Fruit fly (Drosophila melanogaster): ENCODE measurements around the gene CG31546.

Gene CG31546

dm6 chr3R:5658984-5659802 is 23.8 kb upstream of the CG31546 start:
- TF ChIP-seq foxo (GFP tag; optimal IDR thresholded peaks at IDR 0.05): peak in 1 of 2 experiments; percentile 20
- no peak for TF ChIP-seq N (GFP tag; optimal IDR thresholded peaks at IDR 0.05)
- peak; percentile 3 for TF ChIP-seq psq (GFP tag; optimal IDR thresholded peaks at IDR 0.05)
- TF ChIP-seq h (GFP tag; optimal IDR thresholded peaks at IDR 0.05): peak; percentile 39
- no peak for TF ChIP-seq Hr78 (GFP tag; optimal IDR thresholded peaks at IDR 0.05)
- TF ChIP-seq Hr83 (GFP tag; optimal IDR thresholded peaks at IDR 0.05; ENCODE audit: poor library complexity, severe bottlenecking): peak; percentile 36
- peak; percentile 15 for TF ChIP-seq Hnf4 (GFP tag; optimal IDR thresholded peaks at IDR 0.05)
- no peak for TF ChIP-seq dsf (GFP tag; optimal IDR thresholded peaks at IDR 0.05; ENCODE audit: borderline replicate concordance)
- peak; percentile 2 for TF ChIP-seq rgr (GFP tag; optimal IDR thresholded peaks at IDR 0.05)
- peak; percentile 29 for TF ChIP-seq fru (GFP tag; optimal IDR thresholded peaks at IDR 0.05)
- TF ChIP-seq OdsH (GFP tag; optimal IDR thresholded peaks at IDR 0.05): peak; percentile 5
- no peak for TF ChIP-seq ey (GFP tag; optimal IDR thresholded peaks at IDR 0.05)

DNA sequence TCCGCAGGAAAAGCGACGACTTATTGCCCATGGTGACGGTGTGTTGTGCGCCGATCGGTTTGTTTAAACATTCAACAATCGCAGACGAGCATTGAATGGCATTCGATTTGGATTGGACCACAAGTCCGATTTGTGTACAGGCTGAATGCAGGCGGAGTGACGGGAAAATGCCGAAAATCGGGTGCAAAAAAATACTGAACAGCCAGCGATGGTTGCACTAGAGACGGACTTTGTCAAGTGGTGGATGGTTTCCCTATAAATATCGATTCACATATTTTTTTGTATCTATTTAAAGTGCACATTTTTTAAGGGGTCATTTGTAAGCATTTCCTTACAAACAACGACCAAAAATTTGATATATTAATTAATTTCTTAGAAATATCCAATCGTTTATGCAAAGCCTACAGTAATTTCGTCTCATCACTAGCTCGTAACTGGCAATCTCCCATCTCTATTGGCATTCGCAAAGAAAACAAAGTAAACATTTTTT is 19.3 kb upstream of the CG31546 start, which contains the start of the genes elm and MED27:
Gene elm (minus strand): TSS at position 170 of the 490 bp plus-strand sequence.
Gene MED27 (plus strand): TSS at position 448 of the 490 bp plus-strand sequence.
- no peak for TF ChIP-seq CrebA (GFP tag; optimal IDR thresholded peaks at IDR 0.05; ENCODE audit: borderline replicate concordance)
- peak; percentile 91 for TF ChIP-seq Jra (GFP tag; optimal IDR thresholded peaks at IDR 0.05)
- peak; percentile 55 for TF ChIP-seq Mio (GFP tag; optimal IDR thresholded peaks at IDR 0.05)
- no peak for TF ChIP-seq pan (optimal IDR thresholded peaks at IDR 0.05)
- peak; percentile 94 for TF ChIP-seq dmrt93B (GFP tag; optimal IDR thresholded peaks at IDR 0.05)
- TF ChIP-seq Hr83 (GFP tag; optimal IDR thresholded peaks at IDR 0.05; ENCODE audit: poor library complexity, severe bottlenecking): peak; percentile 50
- no peak for TF ChIP-seq tai (GFP tag; optimal IDR thresholded peaks at IDR 0.05)
- peak; percentile 3 for TF ChIP-seq jim (GFP tag; optimal IDR thresholded peaks at IDR 0.05)
- TF ChIP-seq CG32264 (GFP tag; optimal IDR thresholded peaks at IDR 0.05): peak; percentile 81
- peak; percentile 95 for TF ChIP-seq HLH106 (tag; optimal IDR thresholded peaks at IDR 0.05)
- no peak for TF ChIP-seq brk (GFP tag; optimal IDR thresholded peaks at IDR 0.05)
- peak; percentile 88 for TF ChIP-seq sage (GFP tag; optimal IDR thresholded peaks at IDR 0.05)
- TF ChIP-seq OdsH (GFP tag; optimal IDR thresholded peaks at IDR 0.05): peak; percentile 90
- peak; percentile 87 for TF ChIP-seq CG9705 (GFP tag; optimal IDR thresholded peaks at IDR 0.05)
- TF ChIP-seq Hr78 (GFP tag; optimal IDR thresholded peaks at IDR 0.05): no peak
- peak; percentile 41 to 96 for TF ChIP-seq foxo (GFP tag; optimal IDR thresholded peaks at IDR 0.05)
- TF ChIP-seq N (GFP tag; optimal IDR thresholded peaks at IDR 0.05): no peak
- TF ChIP-seq Sp1 (GFP tag; optimal IDR thresholded peaks at IDR 0.05): peak; percentile 91
- peak; percentile 95 for TF ChIP-seq Hnf4 (GFP tag; optimal IDR thresholded peaks at IDR 0.05)
- no peak for TF ChIP-seq lola (GFP tag; optimal IDR thresholded peaks at IDR 0.05)
- peak; percentile 5 for TF ChIP-seq Dif (GFP tag; optimal IDR thresholded peaks at IDR 0.05; ENCODE audit: partially characterized antibody)
- TF ChIP-seq usp (GFP tag; optimal IDR thresholded peaks at IDR 0.05): no peak
- TF ChIP-seq Abd-B (GFP tag; optimal IDR thresholded peaks at IDR 0.05): no peak
- peak; percentile 97 for TF ChIP-seq woc (GFP tag; optimal IDR thresholded peaks at IDR 0.05)
- peak; percentile 93 for TF ChIP-seq br (GFP tag; optimal IDR thresholded peaks at IDR 0.05)
- peak; percentile 93 for TF ChIP-seq dsf (GFP tag; optimal IDR thresholded peaks at IDR 0.05; ENCODE audit: borderline replicate concordance)
- TF ChIP-seq h (GFP tag; optimal IDR thresholded peaks at IDR 0.05): peak; percentile 95
- no peak for TF ChIP-seq dl (GFP tag; optimal IDR thresholded peaks at IDR 0.05; ENCODE audit: insufficient read depth in 1 of 2, partially characterized antibody in 2 of 2)
- peak; percentile 87 for TF ChIP-seq psq (GFP tag; optimal IDR thresholded peaks at IDR 0.05)
- TF ChIP-seq fru (GFP tag; optimal IDR thresholded peaks at IDR 0.05): peak; percentile 93
- TF ChIP-seq GATAd (GFP tag; optimal IDR thresholded peaks at IDR 0.05): peak; percentile 92
- no peak for TF ChIP-seq Rel (GFP tag; optimal IDR thresholded peaks at IDR 0.05)
- TF ChIP-seq Rel (tag; optimal IDR thresholded peaks at IDR 0.05): peak; percentile 69
- TF ChIP-seq ey (GFP tag; optimal IDR thresholded peaks at IDR 0.05): peak; percentile 94
- TF ChIP-seq Dfd (GFP tag; optimal IDR thresholded peaks at IDR 0.05): no peak
- no peak for TF ChIP-seq Vsx2 (GFP tag; optimal IDR thresholded peaks at IDR 0.05; ENCODE audit: partially characterized antibody)
- peak; percentile 94 for TF ChIP-seq rgr (GFP tag; optimal IDR thresholded peaks at IDR 0.05)
- TF ChIP-seq sv (GFP tag; optimal IDR thresholded peaks at IDR 0.05): peak; percentile 91
- no peak for TF ChIP-seq Myc (optimal IDR thresholded peaks at IDR 0.05)
